Worm (Caenorhabditis elegans) whole organism, L4 larva: ENCODE measurements around the gene acs-4.

ENCODE experiments used
- D1046.2 ChIP-seq: fragments of 200-800 bp; sonication (Bioruptor generic); IDR thresholded peaks from 2 replicates; pipeline ENCODE4 v1.3.6; 2022; ENCODE audit warnings: missing genetic modification characterization, missing compliant biosample characterization
- F44E2.7 ChIP-seq: fragments of 200-800 bp; sonication (Bioruptor generic); IDR thresholded peaks from 2 replicates; pipeline ENCODE4 v2.1.2; 2022; ENCODE audit warnings: missing genetic modification characterization, missing compliant biosample characterization
- Y105C5A.15 ChIP-seq: fragments of 200-800 bp; sonication (Bioruptor generic); IDR thresholded peaks from 2 replicates; pipeline ENCODE4 v1.3.6; 2022; ENCODE audit warnings: missing genetic modification characterization, missing compliant biosample characterization
- ZK546.5 ChIP-seq, 2 experiments: sonication (generic microtip); optimal IDR thresholded peaks; 2 replicates each; lab custom pipeline; 2017; ENCODE audit warnings: missing biosample characterization in 2 of 2, missing genetic modification characterization in 2 of 2
- ama-1 ChIP-seq: fragments of 150-350 bp; optimal IDR thresholded peaks from 2 replicates; lab custom pipeline; 2014; ENCODE audit warnings: inconsistent platforms, mixed read lengths
- ceh-44 ChIP-seq: fragments of 200-800 bp; sonication (Bioruptor generic); IDR thresholded peaks from 2 replicates; pipeline ENCODE4 v1.3.6; 2022; ENCODE audit warnings: missing genetic modification reagents, missing genetic modification characterization, missing compliant biosample characterization
- ceh-62 ChIP-seq: sonication (generic microtip); optimal IDR thresholded peaks from 2 replicates; lab custom pipeline; 2017; ENCODE audit warnings: missing biosample characterization, missing genetic modification characterization
- ceh-82 ChIP-seq: sonication (generic microtip); optimal IDR thresholded peaks from 2 replicates; lab custom pipeline; 2017; ENCODE audit warnings: missing biosample characterization, missing genetic modification characterization
- ces-1 ChIP-seq: fragments of 150-350 bp; sonication (generic microtip); optimal IDR thresholded peaks from 4 replicates; lab custom pipeline; 2014; ENCODE audit warnings: missing biosample characterization, missing genetic modification reagents, missing genetic modification characterization
- daf-12 ChIP-seq: fragments of 150-350 bp; optimal IDR thresholded peaks from 2 replicates; lab custom pipeline; 2014; ENCODE audit warnings: missing biosample characterization, missing genetic modification reagents, missing genetic modification characterization
- daf-16 ChIP-seq, 3 experiments: sonication (generic microtip); optimal IDR thresholded peaks; 2 replicates each; lab custom pipeline; 2016 to 2017; ENCODE audit warnings: missing genetic modification characterization in 3 of 3, missing genetic modification reagents in 3 of 3, mild to moderate bottlenecking in 2 of 3, missing compliant biosample characterization in 2 of 3, missing biosample characterization in 1 of 3, moderate library complexity in 1 of 3
- daf-8 ChIP-seq: fragments of 200-800 bp; sonication (Bioruptor generic); IDR thresholded peaks from 2 replicates; pipeline ENCODE4 v1.3.6; 2022; ENCODE audit warnings: missing genetic modification characterization, missing compliant biosample characterization
- duxl-1 ChIP-seq: sonication (generic microtip); optimal IDR thresholded peaks from 2 replicates; lab custom pipeline; 2016; ENCODE audit warnings: mild to moderate bottlenecking, missing genetic modification characterization, moderate library complexity, missing compliant biosample characterization; ENCODE audit not compliant: poor library complexity
- dve-1 ChIP-seq: sonication (generic microtip); optimal IDR thresholded peaks from 2 replicates; lab custom pipeline; 2017; ENCODE audit warnings: antibody characterized with exemption, mild to moderate bottlenecking, missing genetic modification characterization, missing compliant biosample characterization; ENCODE audit not compliant: insufficient read depth
- egl-43 ChIP-seq: fragments of 200-800 bp; sonication (Bioruptor generic); IDR thresholded peaks from 2 replicates; pipeline ENCODE4 v1.3.6; 2022; ENCODE audit warnings: missing genetic modification reagents, missing genetic modification characterization, missing compliant biosample characterization
- fkh-10 ChIP-seq: fragments of 150-350 bp; optimal IDR thresholded peaks from 2 replicates; lab custom pipeline; 2014; ENCODE audit warnings: missing biosample characterization, missing genetic modification reagents, missing genetic modification characterization
- hif-1 ChIP-seq, 2 experiments: sonication (generic microtip); optimal IDR thresholded peaks; 2 replicates each; lab custom pipeline; 2016 to 2017; ENCODE audit warnings: missing compliant biosample characterization in 2 of 2, missing genetic modification characterization in 2 of 2, missing genetic modification reagents in 2 of 2, missing genotype in 2 of 2, mild to moderate bottlenecking in 1 of 2
- hlh-30 ChIP-seq: sonication (generic microtip); optimal IDR thresholded peaks from 2 replicates; lab custom pipeline; 2017; ENCODE audit warnings: antibody characterized with exemption, mild to moderate bottlenecking, missing genetic modification characterization, missing compliant biosample characterization; ENCODE audit not compliant: insufficient read depth
- hmg-1.1 ChIP-seq: fragments of 200-800 bp; sonication (Bioruptor generic); IDR thresholded peaks from 2 replicates; pipeline ENCODE4 v1.3.6; 2022; ENCODE audit warnings: missing genetic modification reagents, missing genetic modification characterization, missing compliant biosample characterization
- lim-7 ChIP-seq: fragments of 200-800 bp; sonication (Bioruptor generic); IDR thresholded peaks from 2 replicates; pipeline ENCODE4 v1.3.6; 2022; ENCODE audit warnings: missing genetic modification characterization, missing compliant biosample characterization
- lin-1 ChIP-seq: fragments of 200-800 bp; sonication (Bioruptor generic); IDR thresholded peaks from 2 replicates; pipeline ENCODE4 v1.3.6; 2022; ENCODE audit warnings: missing genetic modification reagents, missing genetic modification characterization, missing compliant biosample characterization
- lin-15B ChIP-seq: fragments of 150-350 bp; sonication (generic microtip); optimal IDR thresholded peaks from 3 replicates; lab custom pipeline; 2014; ENCODE audit warnings: missing biosample characterization, missing genetic modification characterization
- lsy-2 ChIP-seq, 2 experiments: fragments of 150-350 bp in 1 of 2; sonication (generic microtip) in 1 of 2; optimal IDR thresholded peaks; 2 replicates each; lab custom pipeline; 2014 to 2017; ENCODE audit warnings: missing biosample characterization in 2 of 2, missing genetic modification characterization in 2 of 2
- madf-9 ChIP-seq: fragments of 200-800 bp; sonication (Bioruptor generic); conservative IDR thresholded peaks from 2 replicates; pipeline ENCODE4 v1.3.6; 2022; ENCODE audit warnings: missing genetic modification reagents, missing genetic modification characterization, missing compliant biosample characterization
- mep-1 ChIP-seq: fragments of 150-350 bp; sonication (generic microtip); optimal IDR thresholded peaks from 3 replicates; lab custom pipeline; 2014; ENCODE audit warnings: missing biosample characterization, missing genetic modification characterization
- mes-2 ChIP-seq: sonication (generic microtip); optimal IDR thresholded peaks from 2 replicates; lab custom pipeline; 2016; ENCODE audit warnings: missing genotype, mild to moderate bottlenecking, missing genetic modification characterization, missing compliant biosample characterization; ENCODE audit not compliant: poor library complexity, severe bottlenecking
- mxl-2 ChIP-seq: fragments of 200-800 bp; sonication (Bioruptor generic); conservative IDR thresholded peaks from 2 replicates; pipeline ENCODE4 v1.3.6; 2022; ENCODE audit warnings: missing genetic modification reagents, missing genetic modification characterization, missing compliant biosample characterization
- nhr-11 ChIP-seq: fragments of 150-350 bp; optimal IDR thresholded peaks from 2 replicates; lab custom pipeline; 2014; ENCODE audit warnings: missing biosample characterization, missing genetic modification characterization
- nhr-111 ChIP-seq: fragments of 200-800 bp; sonication (Bioruptor generic); optimal IDR thresholded peaks from 2 replicates; lab custom pipeline; 2018; ENCODE audit warnings: mild to moderate bottlenecking, missing genetic modification characterization, missing compliant biosample characterization
- nhr-237 ChIP-seq: sonication (generic microtip); optimal IDR thresholded peaks from 2 replicates; lab custom pipeline; 2017; ENCODE audit warnings: missing biosample characterization, missing genetic modification characterization
- nhr-25 ChIP-seq: sonication (generic microtip); optimal IDR thresholded peaks from 2 replicates; lab custom pipeline; 2017; ENCODE audit warnings: missing genetic modification characterization, mild to moderate bottlenecking, missing compliant biosample characterization, antibody characterized with exemption, moderate library complexity, borderline replicate concordance; ENCODE audit not compliant: insufficient read depth
- nhr-42 ChIP-seq: fragments of 200-800 bp; sonication (Bioruptor generic); IDR thresholded peaks from 2 replicates; pipeline ENCODE4 v1.3.6; 2022; ENCODE audit warnings: missing genetic modification characterization, missing compliant biosample characterization
- nhr-48 ChIP-seq: sonication (generic microtip); optimal IDR thresholded peaks from 2 replicates; lab custom pipeline; 2016; ENCODE audit warnings: mild to moderate bottlenecking, missing genetic modification characterization, missing compliant biosample characterization
- nhr-76 ChIP-seq: fragments of 150-350 bp; optimal IDR thresholded peaks from 2 replicates; lab custom pipeline; 2014; ENCODE audit warnings: missing biosample characterization, missing genetic modification characterization
- php-3 ChIP-seq: fragments of 200-800 bp; sonication (Bioruptor generic); IDR thresholded peaks from 2 replicates; pipeline ENCODE4 v1.3.6; 2022; ENCODE audit warnings: missing genetic modification reagents, missing genetic modification characterization, missing compliant biosample characterization
- set-16 ChIP-seq: fragments of 200-800 bp; sonication (Bioruptor generic); IDR thresholded peaks from 2 replicates; pipeline ENCODE4 v1.3.6; 2022; ENCODE audit warnings: missing genetic modification reagents, missing genetic modification characterization, missing compliant biosample characterization
- skn-1 ChIP-seq: fragments of 150-350 bp; optimal IDR thresholded peaks from 2 replicates; lab custom pipeline; 2014; ENCODE audit warnings: missing biosample characterization, missing genetic modification characterization
- snpc-1.2 ChIP-seq: fragments of 200-800 bp; sonication (Bioruptor generic); IDR thresholded peaks from 2 replicates; pipeline ENCODE4 v1.3.6; 2022; ENCODE audit warnings: missing genetic modification reagents, missing genetic modification characterization, missing compliant biosample characterization
- snpc-4 ChIP-seq: fragments of 150-350 bp; optimal IDR thresholded peaks from 2 replicates; lab custom pipeline; 2014; ENCODE audit warnings: missing biosample characterization, missing genetic modification characterization
- spr-3 ChIP-seq: fragments of 200-800 bp; sonication (Bioruptor generic); optimal IDR thresholded peaks from 2 replicates; lab custom pipeline; 2018; ENCODE audit warnings: mild to moderate bottlenecking, missing genetic modification characterization, missing compliant biosample characterization
- tra-1 ChIP-seq: fragments of 200-800 bp; sonication (Bioruptor generic); IDR thresholded peaks from 2 replicates; pipeline ENCODE4 v1.3.6; 2022; ENCODE audit warnings: missing genetic modification reagents, missing genetic modification characterization, missing compliant biosample characterization
- unc-130 ChIP-seq: sonication (generic microtip); optimal IDR thresholded peaks from 2 replicates; lab custom pipeline; 2016; ENCODE audit warnings: missing genetic modification reagents, missing genetic modification characterization, missing compliant biosample characterization
- unc-39 ChIP-seq: sonication (generic microtip); optimal IDR thresholded peaks from 2 replicates; lab custom pipeline; 2017; ENCODE audit warnings: missing biosample characterization, missing genetic modification characterization
- unc-62 ChIP-seq, 3 experiments: fragments of 150-350 bp in 1 of 3; sonication (generic microtip); optimal IDR thresholded peaks in 2 of 3; peaks in 1 of 3; 1 replicate in 1 of 3; 2 replicates in 2 of 3; lab custom pipeline; 2014 to 2017; ENCODE audit warnings: missing biosample characterization in 3 of 3, missing genetic modification characterization in 3 of 3, missing genetic modification reagents in 3 of 3, missing genotype in 1 of 3
- vab-7 ChIP-seq: fragments of 200-800 bp; sonication (Bioruptor generic); IDR thresholded peaks from 2 replicates; pipeline ENCODE4 v1.3.6; 2022; ENCODE audit warnings: missing genetic modification reagents, missing genetic modification characterization, missing compliant biosample characterization
- zag-1 ChIP-seq: fragments of 150-350 bp; optimal IDR thresholded peaks from 2 replicates; lab custom pipeline; 2014; ENCODE audit warnings: missing biosample characterization, missing genetic modification characterization
- zfp-2 ChIP-seq: sonication (generic microtip); optimal IDR thresholded peaks from 2 replicates; lab custom pipeline; 2016; ENCODE audit warnings: mild to moderate bottlenecking, missing genetic modification characterization, missing compliant biosample characterization
- zip-11 ChIP-seq: fragments of 200-800 bp; sonication (Bioruptor generic); IDR thresholded peaks from 2 replicates; pipeline ENCODE4 v1.3.6; 2022; ENCODE audit warnings: missing genetic modification characterization, missing compliant biosample characterization
- zip-2 ChIP-seq: fragments of 150-350 bp; optimal IDR thresholded peaks from 2 replicates; lab custom pipeline; 2014; ENCODE audit warnings: missing biosample characterization, missing genetic modification characterization
- ztf-7 ChIP-seq: fragments of 150-350 bp; optimal IDR thresholded peaks from 2 replicates; lab custom pipeline; 2014; ENCODE audit warnings: missing biosample characterization, missing genetic modification characterization

Gene acs-4

DNA sequence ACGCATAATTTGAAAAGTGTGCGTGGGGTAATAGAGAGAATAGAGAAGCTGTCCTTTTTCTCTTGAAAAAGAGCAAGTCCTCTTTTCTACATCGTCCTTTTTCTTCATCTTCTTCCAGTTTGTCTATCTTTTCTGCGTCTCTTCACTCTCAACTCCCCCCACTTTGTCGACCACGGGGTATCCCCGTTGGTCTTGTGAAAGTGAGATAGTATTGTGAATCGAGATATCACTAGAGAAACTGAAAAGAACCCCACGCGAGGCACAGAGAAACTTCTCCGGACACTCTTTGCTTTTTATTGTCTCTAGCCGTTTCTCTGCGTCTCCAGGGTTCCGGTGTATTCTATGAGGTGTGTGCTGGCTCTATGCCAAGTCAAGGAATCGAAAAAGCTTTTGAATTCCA lies 12.0 kb upstream of the acs-4 start (continued):
- no peak for TF ChIP-seq snpc-1.2
- TF ChIP-seq madf-9 (GFP tag; lab: Robert Waterston, UW), result peak; percentile 50; the same call in 1 of the 2 replicates
- TF ChIP-seq unc-62 (GFP tag; optimal IDR thresholded peaks at IDR 0.05 in 1 of 2; lab: Kevin White, UChicago), result peak in 1 of 2 experiments; percentile 96
- no peak for TF ChIP-seq unc-62 (tag; optimal IDR thresholded peaks at IDR 0.05; lab: Kevin White, UChicago)
- TF ChIP-seq mep-1 (tag; lab: Kevin White, UChicago), result peak; percentile 94
- TF ChIP-seq ceh-62 (tag; lab: Kevin White, UChicago), result no peak
- peak; percentile 82 for TF ChIP-seq php-3 (GFP tag; lab: Robert Waterston, UW)
- peak; percentile 98 for TF ChIP-seq hlh-30 (tag; lab: Kevin White, UChicago)
- peak; percentile 95 for TF ChIP-seq hmg-1.1 (GFP tag; lab: Robert Waterston, UW)
- peak; percentile 92 for TF ChIP-seq dve-1 (tag; lab: Kevin White, UChicago)
- no peak for TF ChIP-seq F44E2.7 (GFP tag; lab: Robert Waterston, UW)
- TF ChIP-seq mxl-2 (GFP tag; lab: Robert Waterston, UW), result no peak
- TF ChIP-seq tra-1, result peak; percentile 63
- TF ChIP-seq nhr-25 (tag; lab: Kevin White, UChicago), result peak; percentile 83
- TF ChIP-seq mes-2, result peak; percentile 85
- TF ChIP-seq nhr-237, result peak; percentile 2
- TF ChIP-seq zip-11 (GFP tag; lab: Robert Waterston, UW), result no peak
- no peak for TF ChIP-seq zag-1 (tag; lab: Kevin White, UChicago)
- no peak for TF ChIP-seq daf-8 (GFP tag; lab: Robert Waterston, UW)
- no peak for TF ChIP-seq ceh-44 (GFP tag; lab: Robert Waterston, UW)
- TF ChIP-seq nhr-42 (GFP tag; lab: Robert Waterston, UW), result peak; percentile 70; the same call in 1 of the 2 replicates
- TF ChIP-seq daf-16 (GFP tag; optimal IDR thresholded peaks at IDR 0.05; lab: Kevin White, UChicago), result peak; percentile 52 to 75
- TF ChIP-seq daf-16 (tag; optimal IDR thresholded peaks at IDR 0.05; lab: Kevin White, UChicago), result peak; percentile 82
- TF ChIP-seq unc-39, result no peak
- no peak for TF ChIP-seq ztf-7 (tag; lab: Kevin White, UChicago)
- TF ChIP-seq nhr-76 (tag; lab: Kevin White, UChicago), result peak; percentile 54
- no peak for TF ChIP-seq daf-12 (tag; lab: Kevin White, UChicago)
- no peak for TF ChIP-seq vab-7 (GFP tag; lab: Robert Waterston, UW)
- TF ChIP-seq zip-2 (tag; lab: Kevin White, UChicago), result peak; percentile 59
- TF ChIP-seq hif-1 (tag; optimal IDR thresholded peaks at IDR 0.05; lab: Kevin White, UChicago), result peak; percentile 23 to 82
- TF ChIP-seq fkh-10 (GFP tag; lab: Kevin White, UChicago), result peak; percentile 96
- TF ChIP-seq ces-1, result peak; percentile 13
- peak; percentile 90 for TF ChIP-seq ama-1 (lab: Kevin White, UChicago)
- TF ChIP-seq unc-130, result no peak
- peak; percentile 67 for TF ChIP-seq set-16 (GFP tag; lab: Robert Waterston, UW)
- TF ChIP-seq snpc-4 (tag; lab: Kevin White, UChicago), result no peak
- peak; percentile 93 for TF ChIP-seq nhr-48
- TF ChIP-seq ceh-82 (tag; lab: Kevin White, UChicago), result no peak
- no peak for TF ChIP-seq skn-1 (tag; lab: Kevin White, UChicago)
- peak; percentile 88 to 90 for TF ChIP-seq lsy-2 (tag; optimal IDR thresholded peaks at IDR 0.05; lab: Kevin White, UChicago)
- no peak for TF ChIP-seq lim-7 (GFP tag; lab: Robert Waterston, UW)
- TF ChIP-seq zfp-2 (tag; lab: Kevin White, UChicago), result peak; percentile 54
- peak; percentile 20 for TF ChIP-seq spr-3 (GFP tag; lab: Kevin White, UChicago)
- TF ChIP-seq lin-15B (tag; lab: Kevin White, UChicago), result no peak
- TF ChIP-seq D1046.2 (GFP tag; lab: Robert Waterston, UW), result no peak
- TF ChIP-seq ZK546.5 (tag; optimal IDR thresholded peaks at IDR 0.05; lab: Kevin White, UChicago), result no peak
- TF ChIP-seq nhr-111, result no peak
- no peak for TF ChIP-seq Y105C5A.15 (GFP tag; lab: Robert Waterston, UW)
- TF ChIP-seq lin-1, result peak; percentile 95
- peak; percentile 63 for TF ChIP-seq duxl-1 (tag; lab: Kevin White, UChicago)
- peak; percentile 81 for TF ChIP-seq egl-43 (GFP tag; lab: Robert Waterston, UW)
- TF ChIP-seq nhr-11 (tag; lab: Kevin White, UChicago), result peak; percentile 81
